Worm (Caenorhabditis elegans) whole organism, late embryonic: Measurements from ENCODE around the gene hizr-1.

ENCODE experiments used
- C08G9.2 ChIP-seq: sonication (generic microtip); optimal IDR thresholded peaks from 2 replicates; lab custom pipeline; 2016; ENCODE audit warnings: mild to moderate bottlenecking, missing genetic modification characterization, moderate library complexity, missing compliant biosample characterization
- C38D4.7 ChIP-seq: fragments of 200-800 bp; sonication (Bioruptor generic); optimal IDR thresholded peaks from 2 replicates; lab custom pipeline; 2018; ENCODE audit warnings: mild to moderate bottlenecking, missing genetic modification characterization, moderate library complexity, missing compliant biosample characterization
- K09A11.1 ChIP-seq: sonication (generic microtip); optimal IDR thresholded peaks from 2 replicates; lab custom pipeline; 2017; ENCODE audit warnings: antibody characterized with exemption, mild to moderate bottlenecking, missing genetic modification characterization, missing compliant biosample characterization; ENCODE audit not compliant: insufficient read depth
- ahr-1 ChIP-seq: sonication (generic microtip); optimal IDR thresholded peaks from 2 replicates; lab custom pipeline; 2016; ENCODE audit warnings: missing genetic modification characterization, missing compliant biosample characterization
- ama-1 ChIP-seq: fragments of 150-350 bp; optimal IDR thresholded peaks from 2 replicates; lab custom pipeline; 2014
- ceh-18 ChIP-seq: sonication (generic microtip); optimal IDR thresholded peaks from 2 replicates; lab custom pipeline; 2016; ENCODE audit warnings: missing genetic modification characterization, missing compliant biosample characterization
- ceh-2 ChIP-seq: sonication (generic microtip); optimal IDR thresholded peaks from 2 replicates; lab custom pipeline; 2016; ENCODE audit warnings: missing genotype, missing genetic modification characterization, missing compliant biosample characterization
- ceh-22 ChIP-seq: sonication (generic microtip); optimal IDR thresholded peaks from 2 replicates; lab custom pipeline; 2017; ENCODE audit warnings: missing biosample characterization, missing genetic modification characterization
- ceh-24 ChIP-seq: sonication (generic microtip); optimal IDR thresholded peaks from 2 replicates; lab custom pipeline; 2016; ENCODE audit warnings: mild to moderate bottlenecking, missing genetic modification characterization, missing compliant biosample characterization
- ceh-45 ChIP-seq: fragments of 200-800 bp; sonication (Bioruptor generic); IDR thresholded peaks from 2 replicates; pipeline ENCODE4 v1.3.6; 2022; ENCODE audit warnings: missing genetic modification reagents, missing genetic modification characterization, missing compliant biosample characterization
- ceh-48 ChIP-seq: sonication (generic microtip); optimal IDR thresholded peaks from 2 replicates; lab custom pipeline; 2016; ENCODE audit warnings: missing genetic modification characterization, inconsistent platforms, missing compliant biosample characterization
- ceh-6 ChIP-seq: fragments of 200-800 bp; sonication (Bioruptor generic); optimal IDR thresholded peaks from 2 replicates; lab custom pipeline; 2018; ENCODE audit warnings: mild to moderate bottlenecking, missing genetic modification characterization, missing compliant biosample characterization
- dmd-4 ChIP-seq: sonication (generic microtip); optimal IDR thresholded peaks from 2 replicates; lab custom pipeline; 2016; ENCODE audit warnings: borderline replicate concordance, missing genetic modification characterization, missing compliant biosample characterization
- elt-2 ChIP-seq: sonication (generic microtip); optimal IDR thresholded peaks from 2 replicates; lab custom pipeline; 2016; ENCODE audit warnings: missing genetic modification reagents, missing genetic modification characterization, missing compliant biosample characterization
- elt-4 ChIP-seq: sonication (generic microtip); optimal IDR thresholded peaks from 2 replicates; lab custom pipeline; 2016; ENCODE audit warnings: missing genetic modification characterization, missing compliant biosample characterization
- fax-1 ChIP-seq: sonication (generic microtip); optimal IDR thresholded peaks from 2 replicates; lab custom pipeline; 2016; ENCODE audit warnings: missing genotype, missing genetic modification characterization, missing compliant biosample characterization
- fkh-10 ChIP-seq: fragments of 150-350 bp; optimal IDR thresholded peaks from 2 replicates; lab custom pipeline; 2014; ENCODE audit warnings: missing biosample characterization, missing genetic modification reagents, missing genetic modification characterization
- fkh-6 ChIP-seq: sonication (generic microtip); optimal IDR thresholded peaks from 2 replicates; lab custom pipeline; 2016; ENCODE audit warnings: missing genetic modification characterization, missing compliant biosample characterization
- hlh-13 ChIP-seq: fragments of 200-800 bp; sonication (Bioruptor generic); optimal IDR thresholded peaks from 2 replicates; lab custom pipeline; 2018; ENCODE audit warnings: mild to moderate bottlenecking, missing genetic modification characterization, missing compliant biosample characterization
- hlh-8 ChIP-seq: sonication (generic microtip); optimal IDR thresholded peaks from 2 replicates; lab custom pipeline; 2016; ENCODE audit warnings: missing genotype, missing genetic modification characterization, missing compliant biosample characterization
- mec-3 ChIP-seq: sonication (generic microtip); optimal IDR thresholded peaks from 2 replicates; lab custom pipeline; 2016; ENCODE audit warnings: borderline replicate concordance, missing genetic modification characterization, missing compliant biosample characterization
- nhr-232 ChIP-seq: sonication (generic microtip); optimal IDR thresholded peaks from 2 replicates; lab custom pipeline; 2016; ENCODE audit warnings: missing genetic modification characterization, missing compliant biosample characterization
- pat-9 ChIP-seq: fragments of 200-800 bp; sonication (Bioruptor generic); optimal IDR thresholded peaks from 2 replicates; lab custom pipeline; 2018; ENCODE audit warnings: mild to moderate bottlenecking, missing genetic modification characterization, moderate library complexity, missing compliant biosample characterization
- pax-1 ChIP-seq: fragments of 150-350 bp; optimal IDR thresholded peaks from 2 replicates; lab custom pipeline; 2014; ENCODE audit warnings: missing biosample characterization, missing genetic modification characterization
- pros-1 ChIP-seq: fragments of 150-350 bp; optimal IDR thresholded peaks from 2 replicates; lab custom pipeline; 2014; ENCODE audit warnings: missing biosample characterization, missing genetic modification reagents, missing genetic modification characterization
- rnt-1 ChIP-seq: sonication (generic microtip); optimal IDR thresholded peaks from 2 replicates; lab custom pipeline; 2016; ENCODE audit warnings: missing genetic modification characterization, missing compliant biosample characterization
- sdc-2 ChIP-seq: sonication (generic microtip); optimal IDR thresholded peaks from 2 replicates; lab custom pipeline; 2016; ENCODE audit warnings: missing genotype, missing genetic modification characterization, missing compliant biosample characterization
- sox-4 ChIP-seq: sonication (generic microtip); optimal IDR thresholded peaks from 2 replicates; lab custom pipeline; 2017; ENCODE audit warnings: mild to moderate bottlenecking, missing genetic modification characterization, inconsistent platforms, missing compliant biosample characterization
- syd-9 ChIP-seq: sonication (generic microtip); optimal IDR thresholded peaks from 2 replicates; lab custom pipeline; 2016; ENCODE audit warnings: mild to moderate bottlenecking, missing genetic modification characterization, moderate library complexity, missing compliant biosample characterization
- tbx-2 ChIP-seq: sonication (generic microtip); optimal IDR thresholded peaks from 2 replicates; lab custom pipeline; 2016; ENCODE audit warnings: missing genetic modification characterization, missing compliant biosample characterization
- tbx-7 ChIP-seq: sonication (generic microtip); optimal IDR thresholded peaks from 2 replicates; lab custom pipeline; 2016; ENCODE audit warnings: missing genotype, missing genetic modification characterization, missing compliant biosample characterization
- unc-42 ChIP-seq: sonication (generic microtip); optimal IDR thresholded peaks from 2 replicates; lab custom pipeline; 2016; ENCODE audit warnings: missing genotype, missing genetic modification characterization, missing compliant biosample characterization
- unc-55 ChIP-seq: sonication (generic microtip); optimal IDR thresholded peaks from 2 replicates; lab custom pipeline; 2017; ENCODE audit warnings: missing biosample characterization, missing genetic modification reagents, missing genetic modification characterization
- zip-5 ChIP-seq: sonication (generic microtip); optimal IDR thresholded peaks from 2 replicates; lab custom pipeline; 2016; ENCODE audit warnings: missing genetic modification characterization, missing compliant biosample characterization
- ztf-16 ChIP-seq: sonication (generic microtip); optimal IDR thresholded peaks from 2 replicates; lab custom pipeline; 2017; ENCODE audit warnings: missing genetic modification characterization, missing compliant biosample characterization

hizr-1 gene

ce11 chrX:11337783-11338182 is 19.7 kb downstream of the hizr-1 start, which contains the start of gene gcy-9:
Gene gcy-9, minus strand, starts transcription at chrX:11337883.
- no peak for TF ChIP-seq C38D4.7
- no peak for TF ChIP-seq ceh-2 (tag; lab: Kevin White, UChicago)
- TF ChIP-seq mec-3 (tag; lab: Kevin White, UChicago), result no peak
- no peak for TF ChIP-seq sdc-2 (tag; lab: Kevin White, UChicago)
- TF ChIP-seq tbx-7 (tag; lab: Kevin White, UChicago), result no peak
- no peak for TF ChIP-seq hlh-13
- no peak for TF ChIP-seq elt-2 (tag; lab: Kevin White, UChicago)
- TF ChIP-seq hlh-8, result no peak
- no peak for TF ChIP-seq ztf-16 (tag; lab: Kevin White, UChicago)
- no peak for TF ChIP-seq pax-1 (tag; lab: Kevin White, UChicago)
- no peak for TF ChIP-seq pat-9 (tag; lab: Kevin White, UChicago)
- no peak for TF ChIP-seq rnt-1 (tag; lab: Kevin White, UChicago)

DNA sequence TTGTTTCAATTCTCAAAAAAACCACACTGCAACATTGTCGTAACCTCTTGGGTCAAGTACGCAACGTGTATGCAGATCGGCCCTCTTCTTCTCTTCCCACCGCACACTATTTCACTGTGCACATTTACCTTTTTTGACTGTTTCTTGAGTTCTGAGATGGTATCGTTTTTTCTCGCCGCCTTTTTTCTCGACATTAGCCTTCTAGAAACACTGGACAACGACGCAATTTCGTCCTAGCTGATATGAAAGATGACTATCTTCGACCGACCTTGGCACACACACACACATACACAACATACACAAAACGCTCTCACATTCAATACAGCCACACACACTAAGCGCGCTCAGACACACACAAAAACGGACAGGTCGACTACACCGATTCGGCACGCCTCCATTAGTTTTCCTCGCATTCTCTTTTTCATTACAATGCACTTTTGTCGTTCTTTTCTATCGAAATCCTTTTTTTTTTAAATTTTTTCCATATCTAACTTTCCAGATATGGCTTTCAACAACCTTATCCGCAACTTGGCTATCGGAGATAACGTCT is 21.4 kb downstream of the hizr-1 start, which contains the start of gene aco-1:
Gene aco-1 (plus strand): TSS at position 500 of the 550 bp plus-strand sequence.
- TF ChIP-seq tbx-2 (peak; percentile 20), ahr-1 (tag; lab: Kevin White, UChicago) (no peak), ceh-24 (tag; lab: Kevin White, UChicago) (no peak), elt-2 (tag; lab: Kevin White, UChicago) (peak; percentile 69), ceh-45 (GFP tag; lab: Robert Waterston, UW) (0 out of 2 replicates have a peak, but pooled peaks have one; percentile 25)

- TF ChIP-seq syd-9 (tag; lab: Kevin White, UChicago), result no peak
- no peak for TF ChIP-seq ceh-18 (tag; lab: Kevin White, UChicago)
- TF ChIP-seq mec-3 (tag; lab: Kevin White, UChicago), result no peak
- TF ChIP-seq nhr-232, result no peak
- no peak for TF ChIP-seq zip-5 (tag; lab: Kevin White, UChicago)
- no peak for TF ChIP-seq unc-55 (GFP tag; lab: Kevin White, UChicago)
- TF ChIP-seq ceh-24 (tag; lab: Kevin White, UChicago), result no peak
- TF ChIP-seq ama-1 (lab: Kevin White, UChicago), result no peak
- TF ChIP-seq fkh-6 (tag; lab: Kevin White, UChicago), result no peak
These were observed 22.4 kb downstream of the hizr-1 start for ce11 chrX:11340478-11340877.

ce11 chrX:11344899-11345298 is 26.8 kb downstream of the hizr-1 start:
- TF ChIP-seq mec-3 (tag; lab: Kevin White, UChicago) (no peak), ceh-2 (tag; lab: Kevin White, UChicago) (no peak), unc-55 (GFP tag; lab: Kevin White, UChicago) (no peak), ama-1 (lab: Kevin White, UChicago) (no peak), elt-4 (tag; lab: Kevin White, UChicago) (no peak)

- no peak for TF ChIP-seq ceh-2 (tag; lab: Kevin White, UChicago)
- TF ChIP-seq unc-42 (tag; lab: Kevin White, UChicago), result peak; percentile 71
- no peak for TF ChIP-seq hlh-13
- TF ChIP-seq ceh-6 (GFP tag; lab: Kevin White, UChicago), result no peak
- TF ChIP-seq sox-4 (tag; lab: Kevin White, UChicago), result no peak
These were observed 27.4 kb downstream of the hizr-1 start for ce11 chrX:11345471-11345870.

- TF ChIP-seq C08G9.2 (tag; lab: Kevin White, UChicago) (no peak), ceh-22 (tag; lab: Kevin White, UChicago) (no peak), ceh-48 (tag; lab: Kevin White, UChicago) (no peak), dmd-4 (tag; lab: Kevin White, UChicago) (no peak), pros-1 (tag; lab: Kevin White, UChicago) (no peak), elt-2 (tag; lab: Kevin White, UChicago) (no peak), fax-1 (tag; lab: Kevin White, UChicago) (no peak), K09A11.1 (no peak), ztf-16 (tag; lab: Kevin White, UChicago) (no peak), fkh-10 (GFP tag; lab: Kevin White, UChicago) (no peak)
These were observed 28.1 kb downstream of the hizr-1 start, which contains the start of gene oct-2 for ce11 chrX:11346155-11346554. Gene oct-2, plus strand, starts transcription at chrX:11346455.
